Worm (Caenorhabditis elegans) whole organism, L2 larva: ENCODE measurements around the gene F10C1.3.

ENCODE experiments used
- C34F6.9 ChIP-seq: fragments of 150-350 bp; optimal IDR thresholded peaks from 2 replicates; lab custom pipeline; 2014; ENCODE audit warnings: missing biosample characterization, missing genetic modification characterization
- F13H6.1 ChIP-seq: sonication (generic microtip); optimal IDR thresholded peaks from 2 replicates; lab custom pipeline; 2016; ENCODE audit warnings: missing genetic modification characterization, missing compliant biosample characterization
- Y55F3AM.14 ChIP-seq: fragments of 200-800 bp; sonication (Bioruptor generic); optimal IDR thresholded peaks from 2 replicates; lab custom pipeline; 2018; ENCODE audit warnings: mild to moderate bottlenecking, missing genetic modification characterization, missing compliant biosample characterization
- ZK546.5 ChIP-seq: sonication (generic microtip); optimal IDR thresholded peaks from 2 replicates; lab custom pipeline; 2017; ENCODE audit warnings: missing biosample characterization, missing genetic modification characterization
- aly-2 ChIP-seq: fragments of 150-350 bp; optimal IDR thresholded peaks from 2 replicates; lab custom pipeline; 2014; ENCODE audit warnings: missing biosample characterization, missing genetic modification characterization
- ama-1 ChIP-seq: fragments of 150-350 bp; optimal IDR thresholded peaks from 2 replicates; lab custom pipeline; 2018; ENCODE audit warnings: inconsistent platforms
- ceh-82 ChIP-seq: fragments of 150-350 bp; optimal IDR thresholded peaks from 2 replicates; lab custom pipeline; 2014; ENCODE audit warnings: missing biosample characterization, missing genetic modification characterization
- crh-2 ChIP-seq: sonication (generic microtip); optimal IDR thresholded peaks from 2 replicates; lab custom pipeline; 2017; ENCODE audit warnings: missing biosample characterization, missing genetic modification characterization
- dmd-4 ChIP-seq: sonication (generic microtip); optimal IDR thresholded peaks from 2 replicates; lab custom pipeline; 2017; ENCODE audit warnings: missing biosample characterization, missing genetic modification characterization
- elt-1 ChIP-seq: fragments of 150-350 bp; optimal IDR thresholded peaks from 2 replicates; lab custom pipeline; 2014; ENCODE audit warnings: missing biosample characterization, missing genetic modification characterization
- elt-3 ChIP-seq: sonication (generic microtip); optimal IDR thresholded peaks from 2 replicates; lab custom pipeline; 2017; ENCODE audit warnings: missing biosample characterization, missing genetic modification characterization
- fos-1 ChIP-seq: fragments of 150-350 bp; optimal IDR thresholded peaks from 2 replicates; lab custom pipeline; 2014; ENCODE audit warnings: missing biosample characterization, missing genetic modification characterization
- gmeb-1 ChIP-seq: fragments of 150-350 bp; optimal IDR thresholded peaks from 2 replicates; lab custom pipeline; 2014; ENCODE audit warnings: missing biosample characterization, missing genetic modification characterization
- lin-11 ChIP-seq: fragments of 150-350 bp; sonication (generic microtip); optimal IDR thresholded peaks from 2 replicates; lab custom pipeline; 2014; ENCODE audit warnings: missing biosample characterization, missing genetic modification characterization, inconsistent platforms, mixed read lengths
- lin-13 ChIP-seq: fragments of 150-350 bp; optimal IDR thresholded peaks from 2 replicates; lab custom pipeline; 2014; ENCODE audit warnings: missing biosample characterization, missing genetic modification reagents, missing genetic modification characterization
- lsy-2 ChIP-seq, 2 experiments: fragments of 150-350 bp in 1 of 2; sonication (generic microtip) in 1 of 2; optimal IDR thresholded peaks; 2 replicates each; lab custom pipeline; 2014 to 2017; ENCODE audit warnings: missing biosample characterization in 2 of 2, missing genetic modification characterization in 2 of 2
- mab-5 ChIP-seq: fragments of 150-350 bp; optimal IDR thresholded peaks from 2 replicates; lab custom pipeline; 2014; ENCODE audit warnings: missing biosample characterization, missing genetic modification characterization
- nhr-11 ChIP-seq: fragments of 150-350 bp; optimal IDR thresholded peaks from 2 replicates; lab custom pipeline; 2014; ENCODE audit warnings: missing biosample characterization, missing genetic modification characterization
- nhr-12 ChIP-seq: fragments of 150-350 bp; optimal IDR thresholded peaks from 2 replicates; lab custom pipeline; 2014; ENCODE audit warnings: missing biosample characterization, missing genetic modification characterization
- nhr-129 ChIP-seq: fragments of 150-350 bp; optimal IDR thresholded peaks from 2 replicates; lab custom pipeline; 2014; ENCODE audit warnings: missing biosample characterization, missing genetic modification characterization
- nhr-21 ChIP-seq: fragments of 150-350 bp; optimal IDR thresholded peaks from 2 replicates; lab custom pipeline; 2014; ENCODE audit warnings: missing biosample characterization, missing genetic modification characterization
- nhr-23 ChIP-seq: fragments of 150-350 bp; optimal IDR thresholded peaks from 2 replicates; lab custom pipeline; 2014; ENCODE audit warnings: missing biosample characterization, missing genetic modification reagents, missing genetic modification characterization
- nhr-25 ChIP-seq: fragments of 150-350 bp; sonication (generic microtip); optimal IDR thresholded peaks from 3 replicates; lab custom pipeline; 2014; ENCODE audit warnings: missing biosample characterization, missing genetic modification characterization
- nhr-6 ChIP-seq: fragments of 150-350 bp; optimal IDR thresholded peaks from 2 replicates; lab custom pipeline; 2014; ENCODE audit warnings: missing biosample characterization, missing genetic modification characterization
- peb-1 ChIP-seq: fragments of 150-350 bp; optimal IDR thresholded peaks from 2 replicates; lab custom pipeline; 2014; ENCODE audit warnings: missing biosample characterization, missing genetic modification characterization
- sem-4 ChIP-seq: fragments of 150-350 bp; optimal IDR thresholded peaks from 2 replicates; lab custom pipeline; 2014; ENCODE audit warnings: missing biosample characterization, missing genetic modification reagents, missing genetic modification characterization
- skn-1 ChIP-seq: sonication (generic microtip); optimal IDR thresholded peaks from 2 replicates; lab custom pipeline; 2017; ENCODE audit warnings: missing biosample characterization, missing genetic modification characterization
- sma-3 ChIP-seq: sonication (generic microtip); optimal IDR thresholded peaks from 2 replicates; lab custom pipeline; 2016; ENCODE audit warnings: missing genetic modification reagents, missing genetic modification characterization, missing compliant biosample characterization
- sma-9 ChIP-seq, 2 experiments: fragments of 150-350 bp in 1 of 2; sonication (generic microtip) in 1 of 2; optimal IDR thresholded peaks; 2 replicates each; lab custom pipeline; 2014 to 2016; ENCODE audit warnings: missing genetic modification characterization in 2 of 2, mild to moderate bottlenecking in 1 of 2, missing biosample characterization in 1 of 2, missing compliant biosample characterization in 1 of 2, missing genetic modification reagents in 1 of 2, moderate library complexity in 1 of 2
- snpc-4 ChIP-seq: fragments of 150-350 bp; optimal IDR thresholded peaks from 2 replicates; lab custom pipeline; 2014; ENCODE audit warnings: missing biosample characterization, missing genetic modification characterization
- unc-55 ChIP-seq: fragments of 150-350 bp; sonication (generic microtip); optimal IDR thresholded peaks from 3 replicates; lab custom pipeline; 2014; ENCODE audit warnings: missing biosample characterization, missing genetic modification reagents, missing genetic modification characterization
- unc-62 ChIP-seq: fragments of 150-350 bp; optimal IDR thresholded peaks from 2 replicates; lab custom pipeline; 2014; ENCODE audit warnings: missing biosample characterization, missing genetic modification reagents, missing genetic modification characterization
- zag-1 ChIP-seq: fragments of 150-350 bp; optimal IDR thresholded peaks from 2 replicates; lab custom pipeline; 2014; ENCODE audit warnings: missing biosample characterization, missing genetic modification characterization
- ztf-1 ChIP-seq: fragments of 200-800 bp; sonication (Bioruptor generic); conservative IDR thresholded peaks from 2 replicates; pipeline ENCODE4 v1.3.6; 2022; ENCODE audit warnings: missing genetic modification characterization, missing compliant biosample characterization
- ztf-11 ChIP-seq: sonication (generic microtip); optimal IDR thresholded peaks from 2 replicates; lab custom pipeline; 2017; ENCODE audit warnings: missing biosample characterization, missing genetic modification characterization
- ztf-4 ChIP-seq: fragments of 150-350 bp; optimal IDR thresholded peaks from 2 replicates; lab custom pipeline; 2014; ENCODE audit warnings: missing biosample characterization, missing genetic modification characterization

F10C1.3 gene

ce11 chrII:5725094-5725493 lies 32.5 kb downstream of the F10C1.3 start (continued):
- TF ChIP-seq fos-1 (no peak), nhr-6 (peak; percentile 82), crh-2 (tag; lab: Kevin White, UChicago) (peak; percentile 80), dmd-4 (tag; lab: Kevin White, UChicago) (no peak), ztf-11 (tag; lab: Kevin White, UChicago) (no peak), mab-5 (tag; lab: Kevin White, UChicago) (peak; percentile 49), sma-3 (GFP tag; lab: Kevin White, UChicago) (no peak), nhr-25 (no peak), aly-2 (tag; lab: Kevin White, UChicago) (no peak), nhr-23 (no peak), nhr-11 (tag; lab: Kevin White, UChicago) (no peak), sma-9 (GFP tag; optimal IDR thresholded peaks at IDR 0.05; lab: Kevin White, UChicago) (peak; percentile 53), sma-9 (tag; optimal IDR thresholded peaks at IDR 0.05; lab: Kevin White, UChicago) (no peak), ceh-82 (tag; lab: Kevin White, UChicago) (peak; percentile 3), elt-3 (tag; lab: Kevin White, UChicago) (no peak), skn-1 (tag; lab: Kevin White, UChicago) (no peak), ztf-4 (no peak), peb-1 (tag; lab: Kevin White, UChicago) (no peak), lsy-2 (tag; optimal IDR thresholded peaks at IDR 0.05; lab: Kevin White, UChicago) (peak; percentile 22 to 59), nhr-129 (tag; lab: Kevin White, UChicago) (peak; percentile 89)

- no peak for TF ChIP-seq F13H6.1 (tag; lab: Kevin White, UChicago)
Measured at ce11 chrII:5719848-5720247, 37.7 kb downstream of the F10C1.3 start, which contains the start of gene damt-1. Gene damt-1 (plus strand): TSS chrII:5720148.

- TF ChIP-seq nhr-129 (tag; lab: Kevin White, UChicago): no peak
- TF ChIP-seq lin-11 (tag; lab: Kevin White, UChicago): no peak
- TF ChIP-seq ZK546.5: no peak
- TF ChIP-seq Y55F3AM.14 (GFP tag; lab: Kevin White, UChicago): no peak
- TF ChIP-seq elt-1 (tag; lab: Kevin White, UChicago): no peak
- no peak for TF ChIP-seq zag-1
Measured at ce11 chrII:5717831-5718230, 39.7 kb downstream of the F10C1.3 start, which contains the start of gene zipt-3. Gene zipt-3 (plus strand): TSS chrII:5718131.

- TF ChIP-seq lsy-2 (tag; optimal IDR thresholded peaks at IDR 0.05; lab: Kevin White, UChicago) (no peak), ama-1 (no peak), C34F6.9 (tag; lab: Kevin White, UChicago) (no peak), gmeb-1 (tag; lab: Kevin White, UChicago) (no peak), nhr-23 (no peak), lin-11 (tag; lab: Kevin White, UChicago) (no peak), fos-1 (no peak)
Measured at ce11 chrII:5715745-5716357, 41.7 kb downstream of the F10C1.3 start, which contains the start of the genes C18A3.10 and C18A3.3. Gene C18A3.10 (minus strand): TSS chrII:5715845. Gene C18A3.3 (plus strand): TSS chrII:5716307.

ce11 chrII:5714807-5715206 lies 42.7 kb downstream of the F10C1.3 start, which contains the start of the genes tiar-1 and lelo-4:
Gene tiar-1 (minus strand): TSS chrII:5714823.
Gene lelo-4 (plus strand): TSS chrII:5714924.
- TF ChIP-seq ZK546.5: peak; percentile 86
- peak; percentile 38 for TF ChIP-seq F13H6.1 (tag; lab: Kevin White, UChicago)
- peak; percentile 84 for TF ChIP-seq gmeb-1 (tag; lab: Kevin White, UChicago)
- TF ChIP-seq nhr-25: peak; percentile 63
- peak; percentile 53 for TF ChIP-seq sma-3 (GFP tag; lab: Kevin White, UChicago)
- peak; percentile 57 for TF ChIP-seq ztf-4
- TF ChIP-seq unc-55 (GFP tag; lab: Kevin White, UChicago): peak; percentile 89
- TF ChIP-seq ztf-1 (GFP tag; lab: Robert Waterston, UW): no peak
- peak; percentile 76 for TF ChIP-seq lin-11 (tag; lab: Kevin White, UChicago)
- TF ChIP-seq unc-62 (GFP tag; lab: Kevin White, UChicago): no peak
- no peak for TF ChIP-seq dmd-4 (tag; lab: Kevin White, UChicago)
- peak; percentile 52 for TF ChIP-seq sma-9 (GFP tag; optimal IDR thresholded peaks at IDR 0.05; lab: Kevin White, UChicago)
- no peak for TF ChIP-seq sma-9 (tag; optimal IDR thresholded peaks at IDR 0.05; lab: Kevin White, UChicago)
- peak; percentile 7 to 84 for TF ChIP-seq lsy-2 (tag; optimal IDR thresholded peaks at IDR 0.05; lab: Kevin White, UChicago)
- TF ChIP-seq nhr-23: no peak
- peak; percentile 52 for TF ChIP-seq lin-13 (GFP tag; lab: Kevin White, UChicago)
- peak; percentile 24 for TF ChIP-seq fos-1
- TF ChIP-seq C34F6.9 (tag; lab: Kevin White, UChicago): peak; percentile 84
- peak; percentile 72 for TF ChIP-seq snpc-4 (tag; lab: Kevin White, UChicago)
- TF ChIP-seq ztf-11 (tag; lab: Kevin White, UChicago): no peak
- TF ChIP-seq nhr-21 (tag; lab: Kevin White, UChicago): peak; percentile 8
- peak; percentile 69 for TF ChIP-seq sem-4
- no peak for TF ChIP-seq nhr-12
- TF ChIP-seq peb-1 (tag; lab: Kevin White, UChicago): no peak
- TF ChIP-seq nhr-129 (tag; lab: Kevin White, UChicago): peak; percentile 76
- TF ChIP-seq ama-1: peak; percentile 34
- peak; percentile 86 for TF ChIP-seq crh-2 (tag; lab: Kevin White, UChicago)
